Worm (Caenorhabditis elegans): Measurements from ENCODE around the gene idpb-1.

- TF ChIP-seq unc-39 (tag; optimal IDR thresholded peaks at IDR 0.05) (no peak), skn-1 (tag; optimal IDR thresholded peaks at IDR 0.05) (no peak), jun-1 (tag; optimal IDR thresholded peaks at IDR 0.05) (no peak), zag-1 (tag; optimal IDR thresholded peaks at IDR 0.05) (no peak), snpc-1.2 (GFP tag; IDR thresholded peaks at IDR 0.05) (no peak)
Measured at ce11 chrII:5099649-5100048, 2.1 kb upstream of the idpb-1 start, which contains the start of gene C04G6.6.
